Worm (Caenorhabditis elegans) whole organism, mixed stage, embryonic: Measurements from ENCODE around the gene F20G2.5.

Experiments used
- bed-3 ChIP-seq: fragments of 200-800 bp; sonication (Bioruptor generic); optimal IDR thresholded peaks from 3 replicates; lab custom pipeline; 2018; ENCODE audit warnings: mild to moderate bottlenecking, missing genetic modification characterization, moderate library complexity, missing compliant biosample characterization
- blmp-1 ChIP-seq: fragments of 150-350 bp; optimal IDR thresholded peaks from 2 replicates; lab custom pipeline; 2014; ENCODE audit warnings: missing biosample characterization, missing genetic modification characterization
- ceh-43 ChIP-seq: fragments of 200-800 bp; sonication (Bioruptor generic); optimal IDR thresholded peaks from 2 replicates; lab custom pipeline; 2018; ENCODE audit warnings: mild to moderate bottlenecking, missing genetic modification characterization, moderate library complexity, missing compliant biosample characterization
- ces-1 ChIP-seq: fragments of 150-350 bp; optimal IDR thresholded peaks from 2 replicates; lab custom pipeline; 2014; ENCODE audit warnings: missing biosample characterization, missing genetic modification reagents, missing genetic modification characterization
- cnd-1 ChIP-seq: fragments of 200-800 bp; sonication (Bioruptor generic); optimal IDR thresholded peaks from 2 replicates; lab custom pipeline; 2018; ENCODE audit warnings: mild to moderate bottlenecking, missing genetic modification characterization, missing compliant biosample characterization
- drap-1 ChIP-seq: fragments of 200-800 bp; sonication (Bioruptor generic); optimal IDR thresholded peaks from 3 replicates; lab custom pipeline; 2018; ENCODE audit warnings: mild to moderate bottlenecking, missing genetic modification characterization, missing compliant biosample characterization
- elt-3 ChIP-seq: fragments of 150-350 bp; optimal IDR thresholded peaks from 2 replicates; lab custom pipeline; 2014; ENCODE audit warnings: missing biosample characterization, missing genetic modification characterization
- flh-1 ChIP-seq: fragments of 200-800 bp; sonication (Bioruptor generic); optimal IDR thresholded peaks from 2 replicates; lab custom pipeline; 2018; ENCODE audit warnings: mild to moderate bottlenecking, missing genetic modification characterization, moderate library complexity, missing compliant biosample characterization
- hlh-1 ChIP-seq: fragments of 150-350 bp; optimal IDR thresholded peaks from 2 replicates; lab custom pipeline; 2014; ENCODE audit warnings: missing biosample characterization, missing genetic modification reagents, missing genetic modification characterization
- lin-13 ChIP-seq: fragments of 150-350 bp; optimal IDR thresholded peaks from 2 replicates; lab custom pipeline; 2014; ENCODE audit warnings: missing biosample characterization, missing genetic modification characterization
- lin-32 ChIP-seq: fragments of 200-800 bp; sonication (Bioruptor generic); optimal IDR thresholded peaks from 2 replicates; lab custom pipeline; 2018; ENCODE audit warnings: mild to moderate bottlenecking, missing genetic modification characterization, missing compliant biosample characterization
- lsy-2 ChIP-seq: fragments of 150-350 bp; optimal IDR thresholded peaks from 2 replicates; lab custom pipeline; 2014; ENCODE audit warnings: missing biosample characterization, missing genetic modification characterization
- mab-5 ChIP-seq: fragments of 150-350 bp; optimal IDR thresholded peaks from 2 replicates; lab custom pipeline; 2014; ENCODE audit warnings: missing biosample characterization, missing genetic modification characterization
- mep-1 ChIP-seq: fragments of 150-350 bp; optimal IDR thresholded peaks from 2 replicates; lab custom pipeline; 2017; ENCODE audit warnings: missing biosample characterization, missing genetic modification reagents, missing genetic modification characterization, inconsistent platforms
- mls-2 ChIP-seq: sonication (generic microtip); optimal IDR thresholded peaks from 2 replicates; lab custom pipeline; 2016; ENCODE audit warnings: mild to moderate bottlenecking, missing genetic modification characterization, moderate library complexity, missing compliant biosample characterization
- nhr-12 ChIP-seq: fragments of 150-350 bp; optimal IDR thresholded peaks from 2 replicates; lab custom pipeline; 2014; ENCODE audit warnings: missing biosample characterization, missing genetic modification characterization
- nhr-2 ChIP-seq: fragments of 150-350 bp; optimal IDR thresholded peaks from 2 replicates; lab custom pipeline; 2014; ENCODE audit warnings: missing biosample characterization, missing genetic modification characterization
- nhr-237 ChIP-seq: fragments of 150-350 bp; optimal IDR thresholded peaks from 2 replicates; lab custom pipeline; 2014; ENCODE audit warnings: missing biosample characterization, missing genetic modification characterization
- nhr-28 ChIP-seq: fragments of 150-350 bp; optimal IDR thresholded peaks from 2 replicates; lab custom pipeline; 2014; ENCODE audit warnings: missing biosample characterization, missing genetic modification characterization
- nhr-76 ChIP-seq: sonication (generic microtip); optimal IDR thresholded peaks from 2 replicates; lab custom pipeline; 2017; ENCODE audit warnings: missing biosample characterization, missing genetic modification characterization
- sem-2 ChIP-seq: fragments of 200-800 bp; sonication (Bioruptor generic); optimal IDR thresholded peaks from 2 replicates; lab custom pipeline; 2018; ENCODE audit warnings: mild to moderate bottlenecking, missing genetic modification characterization, missing compliant biosample characterization
- snpc-4 ChIP-seq: fragments of 150-350 bp; optimal IDR thresholded peaks from 2 replicates; lab custom pipeline; 2014; ENCODE audit warnings: missing biosample characterization, missing genetic modification characterization
- sptf-1 ChIP-seq: sonication (generic microtip); optimal IDR thresholded peaks from 2 replicates; lab custom pipeline; 2017; ENCODE audit warnings: mild to moderate bottlenecking, missing genetic modification characterization, moderate library complexity, missing compliant biosample characterization
- tbx-8 ChIP-seq: fragments of 200-800 bp; sonication (Bioruptor generic); optimal IDR thresholded peaks from 2 replicates; lab custom pipeline; 2018; ENCODE audit warnings: mild to moderate bottlenecking, missing genetic modification characterization, moderate library complexity, missing compliant biosample characterization
- unc-120 ChIP-seq: sonication (generic microtip); optimal IDR thresholded peaks from 2 replicates; lab custom pipeline; 2017; ENCODE audit warnings: missing genetic modification characterization, missing compliant biosample characterization; ENCODE audit not compliant: poor library complexity, severe bottlenecking
- unc-39 ChIP-seq: fragments of 150-350 bp; optimal IDR thresholded peaks from 2 replicates; lab custom pipeline; 2014; ENCODE audit warnings: missing biosample characterization, missing genetic modification characterization
- unc-62 ChIP-seq: fragments of 150-350 bp; optimal IDR thresholded peaks from 2 replicates; lab custom pipeline; 2014; ENCODE audit warnings: missing biosample characterization, missing genetic modification reagents, missing genetic modification characterization
- zip-8 ChIP-seq: fragments of 150-350 bp; optimal IDR thresholded peaks from 2 replicates; lab custom pipeline; 2014; ENCODE audit warnings: missing biosample characterization, missing genetic modification characterization
- ztf-11 ChIP-seq: fragments of 150-350 bp; optimal IDR thresholded peaks from 2 replicates; lab custom pipeline; 2014; ENCODE audit warnings: missing biosample characterization, missing genetic modification characterization

Gene F20G2.5

ce11 chrV:13751811-13752210 lies 19.5 kb upstream of the F20G2.5 start, which contains the start of gene cld-9:
TSS of gene cld-9 (minus strand) at chrV:13751891.
- no peak for TF ChIP-seq mab-5 (tag; lab: Kevin White, UChicago)
- no peak for TF ChIP-seq nhr-76 (tag; lab: Kevin White, UChicago)
- no peak for TF ChIP-seq nhr-28
- no peak for TF ChIP-seq sptf-1 (tag; lab: Kevin White, UChicago)
- TF ChIP-seq unc-39 (tag; lab: Kevin White, UChicago) = no peak
- no peak for TF ChIP-seq blmp-1 (tag; lab: Kevin White, UChicago)
- TF ChIP-seq snpc-4 (tag; lab: Kevin White, UChicago) = no peak
- TF ChIP-seq mls-2 = no peak
- no peak for TF ChIP-seq elt-3 (tag; lab: Kevin White, UChicago)
- no peak for TF ChIP-seq mep-1 (tag; lab: Kevin White, UChicago)
- no peak for TF ChIP-seq drap-1 (GFP tag; lab: Kevin White, UChicago)
- no peak for TF ChIP-seq nhr-237

DNA sequence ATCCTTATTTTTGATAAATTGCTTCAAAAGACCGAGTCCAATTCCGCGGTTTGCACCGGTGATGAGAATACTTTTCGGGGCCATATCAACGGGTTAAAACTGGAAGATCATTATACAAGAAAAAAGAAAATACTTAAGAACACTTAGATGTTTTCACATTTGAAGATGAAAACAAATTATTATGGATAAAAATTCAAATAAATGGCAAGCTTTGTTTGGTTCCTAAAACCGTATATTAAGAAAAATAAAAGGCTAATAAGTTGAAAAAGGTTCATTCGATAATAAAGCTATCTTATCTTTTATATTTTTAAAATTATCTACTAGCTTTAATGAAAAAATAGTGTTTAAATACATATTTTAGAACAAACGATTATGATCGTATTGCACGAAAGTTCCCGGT lies 17.8 kb upstream of the F20G2.5 start, which contains the start of gene F20G2.1:
Gene F20G2.1 (minus strand): TSS at position 101 of the 400 bp plus-strand sequence.
- TF ChIP-seq ceh-43 (GFP tag; lab: Kevin White, UChicago) (no peak), zip-8 (tag; lab: Kevin White, UChicago) (no peak), lin-13 (no peak), sptf-1 (tag; lab: Kevin White, UChicago) (no peak), lin-32 (GFP tag; lab: Kevin White, UChicago) (no peak), unc-62 (GFP tag; lab: Kevin White, UChicago) (no peak), flh-1 (GFP tag; lab: Kevin White, UChicago) (no peak), bed-3 (GFP tag; lab: Kevin White, UChicago) (no peak), nhr-28 (no peak), nhr-76 (tag; lab: Kevin White, UChicago) (no peak)

ce11 chrV:13756359-13757091 lies 14.8 kb upstream of the F20G2.5 start, which contains the start of gene F20G2.2:
TSS of gene F20G2.2 (minus strand) at chrV:13756409.
- TF ChIP-seq mep-1 (tag; lab: Kevin White, UChicago) (no peak), hlh-1 (tag; lab: Kevin White, UChicago) (peak; percentile 6), mls-2 (no peak), unc-120 (tag; lab: Kevin White, UChicago) (no peak)
- TF ChIP-seq, all 35 proteins: peak for 1

ce11 chrV:13757349-13757748 lies 14.0 kb upstream of the F20G2.5 start:
- TF ChIP-seq mep-1 (tag; lab: Kevin White, UChicago) = no peak
- TF ChIP-seq ces-1 = peak; percentile 32
- no peak for TF ChIP-seq nhr-28

DNA sequence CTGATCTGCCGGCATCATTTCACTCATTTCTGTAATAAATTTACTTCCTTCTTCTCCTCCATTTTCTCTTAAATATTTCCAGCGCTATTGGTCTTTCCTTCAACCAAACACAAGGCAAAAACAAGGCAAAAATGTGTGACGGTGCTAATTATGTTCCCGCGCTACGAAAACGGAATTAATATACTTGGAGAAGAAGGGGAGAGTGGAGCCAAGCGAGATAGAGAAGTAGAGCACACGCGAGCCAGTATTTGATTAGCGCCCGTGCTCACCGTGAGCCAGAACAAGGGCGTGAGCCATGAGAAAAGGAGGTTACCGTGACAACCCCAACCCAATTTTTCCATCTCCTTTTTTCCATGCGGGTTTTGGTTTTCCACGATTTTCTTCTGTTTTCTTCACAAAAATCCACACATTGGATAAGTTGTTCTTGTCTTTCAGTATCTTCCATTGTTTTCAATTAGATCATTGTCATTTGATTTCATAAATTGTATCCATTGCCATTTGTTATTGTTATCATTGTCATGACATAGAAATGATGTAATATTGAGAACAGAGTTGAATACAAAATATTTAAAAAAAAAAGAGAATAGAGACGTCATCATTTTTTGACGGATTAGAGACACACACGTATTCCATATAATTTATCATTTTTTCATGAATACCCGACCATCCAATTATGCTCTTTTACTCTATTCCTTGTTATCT lies 8.7 kb upstream of the F20G2.5 start, which contains the start of gene F20G2.6:
Gene F20G2.6 (plus strand): TSS at position 652 of the 702 bp plus-strand sequence.
- TF ChIP-seq nhr-2 (tag; lab: Kevin White, UChicago) (no peak), ces-1 (peak; percentile 59)

ce11 chrV:13763723-13764122 lies 7.6 kb upstream of the F20G2.5 start:
- TF ChIP-seq hlh-1 (tag; lab: Kevin White, UChicago) (no peak), lsy-2 (tag; lab: Kevin White, UChicago) (no peak), ztf-11 (tag; lab: Kevin White, UChicago) (no peak), drap-1 (GFP tag; lab: Kevin White, UChicago) (no peak), ces-1 (no peak), snpc-4 (tag; lab: Kevin White, UChicago) (no peak), unc-39 (tag; lab: Kevin White, UChicago) (no peak), cnd-1 (tag; lab: Kevin White, UChicago) (no peak), lin-32 (GFP tag; lab: Kevin White, UChicago) (no peak), nhr-2 (tag; lab: Kevin White, UChicago) (no peak), zip-8 (tag; lab: Kevin White, UChicago) (no peak), nhr-12 (no peak), sem-2 (no peak), nhr-28 (no peak), sptf-1 (tag; lab: Kevin White, UChicago) (no peak), nhr-237 (no peak), unc-120 (tag; lab: Kevin White, UChicago) (no peak), unc-62 (GFP tag; lab: Kevin White, UChicago) (no peak), flh-1 (GFP tag; lab: Kevin White, UChicago) (no peak), tbx-8 (GFP tag; lab: Kevin White, UChicago) (no peak)
